Worm (Caenorhabditis elegans) whole organism, L2 larva: Measurements from ENCODE around the gene nlp-71.

Experiments
- alr-1 ChIP-seq: fragments of 150-350 bp; optimal IDR thresholded peaks from 2 replicates; lab custom pipeline; 2014; ENCODE audit warnings: missing biosample characterization, missing genetic modification characterization
- ceh-16 ChIP-seq: fragments of 150-350 bp; optimal IDR thresholded peaks from 2 replicates; lab custom pipeline; 2014; ENCODE audit warnings: missing biosample characterization, missing genetic modification characterization
- ceh-82 ChIP-seq: fragments of 150-350 bp; optimal IDR thresholded peaks from 2 replicates; lab custom pipeline; 2014; ENCODE audit warnings: missing biosample characterization, missing genetic modification characterization
- egl-27 ChIP-seq: sonication (generic microtip); optimal IDR thresholded peaks from 3 replicates; lab custom pipeline; 2017; ENCODE audit warnings: missing biosample characterization, missing genetic modification reagents, missing genetic modification characterization
- elt-3 ChIP-seq: sonication (generic microtip); optimal IDR thresholded peaks from 2 replicates; lab custom pipeline; 2017; ENCODE audit warnings: missing biosample characterization, missing genetic modification characterization
- lin-11 ChIP-seq: fragments of 150-350 bp; sonication (generic microtip); optimal IDR thresholded peaks from 2 replicates; lab custom pipeline; 2014; ENCODE audit warnings: missing biosample characterization, missing genetic modification characterization, inconsistent platforms, mixed read lengths
- nhr-12 ChIP-seq: fragments of 150-350 bp; optimal IDR thresholded peaks from 2 replicates; lab custom pipeline; 2014; ENCODE audit warnings: missing biosample characterization, missing genetic modification characterization
- nhr-25 ChIP-seq: fragments of 150-350 bp; sonication (generic microtip); optimal IDR thresholded peaks from 3 replicates; lab custom pipeline; 2014; ENCODE audit warnings: missing biosample characterization, missing genetic modification characterization
- nhr-6 ChIP-seq: fragments of 150-350 bp; optimal IDR thresholded peaks from 2 replicates; lab custom pipeline; 2014; ENCODE audit warnings: missing biosample characterization, missing genetic modification characterization
- skn-1 ChIP-seq: sonication (generic microtip); optimal IDR thresholded peaks from 2 replicates; lab custom pipeline; 2017; ENCODE audit warnings: missing biosample characterization, missing genetic modification characterization
- snpc-4 ChIP-seq: fragments of 150-350 bp; optimal IDR thresholded peaks from 2 replicates; lab custom pipeline; 2014; ENCODE audit warnings: missing biosample characterization, missing genetic modification characterization
- unc-39 ChIP-seq: fragments of 150-350 bp; optimal IDR thresholded peaks from 2 replicates; lab custom pipeline; 2014; ENCODE audit warnings: missing biosample characterization, missing genetic modification characterization
- zag-1 ChIP-seq: fragments of 150-350 bp; optimal IDR thresholded peaks from 2 replicates; lab custom pipeline; 2014; ENCODE audit warnings: missing biosample characterization, missing genetic modification characterization

ce11 chrIV:6416553-6416952 is 3.2 kb upstream of the nlp-71 start, which contains the start of gene Y73B6BL.22:
- no peak for TF ChIP-seq skn-1 (tag; lab: Kevin White, UChicago)
- TF ChIP-seq nhr-6 (tag; lab: Kevin White, UChicago), result no peak
- TF ChIP-seq snpc-4 (tag; lab: Kevin White, UChicago), result no peak
- no peak for TF ChIP-seq elt-3 (tag; lab: Kevin White, UChicago)
- TF ChIP-seq ceh-82 (tag; lab: Kevin White, UChicago), result no peak
- TF ChIP-seq lin-11, result no peak
- no peak for TF ChIP-seq ceh-16 (tag; lab: Kevin White, UChicago)
- TF ChIP-seq unc-39 (tag; lab: Kevin White, UChicago), result no peak
- no peak for TF ChIP-seq nhr-12
- no peak for TF ChIP-seq zag-1 (tag; lab: Kevin White, UChicago)
- no peak for TF ChIP-seq nhr-25 (tag; lab: Kevin White, UChicago)
- no peak for TF ChIP-seq egl-27 (tag; lab: Kevin White, UChicago)
- TF ChIP-seq alr-1, result no peak
